Fruit fly (Drosophila melanogaster): ENCODE measurements around the gene XRCC1.

DNA sequence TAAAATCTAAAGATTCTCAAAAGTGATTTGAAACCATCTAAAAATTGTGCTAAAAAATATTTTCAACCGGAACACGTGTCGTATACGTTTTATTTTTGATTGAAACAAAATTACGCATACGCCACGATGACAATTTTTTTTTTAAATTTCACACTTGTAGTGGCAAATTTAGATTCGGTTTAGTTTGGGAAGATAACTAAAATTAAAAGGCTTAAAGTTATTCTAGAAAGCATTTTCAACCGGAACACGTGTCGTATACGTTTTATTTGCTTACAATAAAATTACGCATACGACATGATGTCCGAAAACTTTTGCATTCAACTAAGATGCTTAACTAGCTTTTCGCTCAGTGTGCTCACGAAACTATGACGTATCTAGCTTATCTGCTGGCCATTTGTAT, 29.1 kb downstream of the XRCC1 start:
- no peak for TF ChIP-seq br (GFP tag; optimal IDR thresholded peaks at IDR 0.05)
- no peak for TF ChIP-seq Hnf4 (GFP tag; optimal IDR thresholded peaks at IDR 0.05)
- no peak for TF ChIP-seq fru (GFP tag; optimal IDR thresholded peaks at IDR 0.05)
- TF ChIP-seq h (GFP tag; optimal IDR thresholded peaks at IDR 0.05) = no peak
- TF ChIP-seq Vsx2 (GFP tag; optimal IDR thresholded peaks at IDR 0.05; ENCODE audit: partially characterized antibody) = no peak

Data from whole organism, wandering third instar larva.